Worm (Caenorhabditis elegans) whole organism, L4 larva: ENCODE results near the gene F49C12.5.
"Not testable (repeated sequence)": the region's sequence is repeated elsewhere in the genome, so short reads cannot be mapped to it uniquely, and the experiment has no call there.

Experiments used
- F26F4.8 ChIP-seq: fragments of 200-800 bp; sonication (Bioruptor generic); conservative IDR thresholded peaks from 2 replicates; pipeline ENCODE4 v1.3.6; 2022; ENCODE audit warnings: missing genetic modification characterization, missing compliant biosample characterization
- F44E2.7 ChIP-seq: fragments of 200-800 bp; sonication (Bioruptor generic); IDR thresholded peaks from 2 replicates; pipeline ENCODE4 v2.1.2; 2022; ENCODE audit warnings: missing genetic modification characterization, missing compliant biosample characterization
- F49E8.2 ChIP-seq: sonication (generic microtip); optimal IDR thresholded peaks from 2 replicates; lab custom pipeline; 2016; ENCODE audit warnings: missing compliant biosample characterization, mild to moderate bottlenecking, missing genetic modification characterization, borderline replicate concordance
- R02D3.7 ChIP-seq: fragments of 150-350 bp; sonication (generic microtip); optimal IDR thresholded peaks from 3 replicates; lab custom pipeline; 2014; ENCODE audit warnings: missing biosample characterization, missing genetic modification characterization
- T26A8.4 ChIP-seq: fragments of 200-800 bp; sonication (Bioruptor generic); IDR thresholded peaks from 2 replicates; pipeline ENCODE4 v1.3.6; 2022; ENCODE audit warnings: missing genetic modification characterization, missing compliant biosample characterization
- Y105C5A.15 ChIP-seq: fragments of 200-800 bp; sonication (Bioruptor generic); IDR thresholded peaks from 2 replicates; pipeline ENCODE4 v1.3.6; 2022; ENCODE audit warnings: missing genetic modification characterization, missing compliant biosample characterization
- Y48G9A.11 ChIP-seq: fragments of 200-800 bp; sonication (Bioruptor generic); IDR thresholded peaks from 2 replicates; pipeline ENCODE4 v1.3.6; 2022; ENCODE audit warnings: missing genetic modification reagents, missing genetic modification characterization, missing compliant biosample characterization
- ZK337.2 ChIP-seq: fragments of 200-800 bp; sonication (Bioruptor generic); IDR thresholded peaks from 2 replicates; pipeline ENCODE4 v1.3.6; 2022; ENCODE audit warnings: missing genetic modification reagents, missing genetic modification characterization, missing compliant biosample characterization
- ZK546.5 ChIP-seq, 2 experiments: sonication (generic microtip); optimal IDR thresholded peaks; 2 replicates each; lab custom pipeline; 2017; ENCODE audit warnings: missing biosample characterization in 2 of 2, missing genetic modification characterization in 2 of 2
- aha-1 ChIP-seq: fragments of 150-350 bp; peaks from one replicate; lab custom pipeline; 2014; ENCODE audit warnings: missing biosample characterization, missing genetic modification characterization
- attf-4 ChIP-seq: sonication (generic microtip); optimal IDR thresholded peaks from 3 replicates; lab custom pipeline; 2017; ENCODE audit warnings: missing biosample characterization, missing genetic modification characterization
- ceh-28 ChIP-seq: fragments of 150-350 bp; optimal IDR thresholded peaks from 2 replicates; lab custom pipeline; 2014; ENCODE audit warnings: missing biosample characterization, missing genetic modification reagents, missing genetic modification characterization
- ceh-62 ChIP-seq: sonication (generic microtip); optimal IDR thresholded peaks from 2 replicates; lab custom pipeline; 2017; ENCODE audit warnings: missing biosample characterization, missing genetic modification characterization
- ces-1 ChIP-seq: fragments of 150-350 bp; sonication (generic microtip); optimal IDR thresholded peaks from 4 replicates; lab custom pipeline; 2014; ENCODE audit warnings: missing biosample characterization, missing genetic modification reagents, missing genetic modification characterization
- cey-2 ChIP-seq: sonication (generic microtip); optimal IDR thresholded peaks from 3 replicates; lab custom pipeline; 2017; ENCODE audit warnings: missing genetic modification characterization, mild to moderate bottlenecking, missing compliant biosample characterization, antibody characterized with exemption, borderline replicate concordance; ENCODE audit not compliant: insufficient read depth
- ctbp-1 ChIP-seq: fragments of 200-800 bp; sonication (Bioruptor generic); IDR thresholded peaks from 2 replicates; pipeline ENCODE4 v1.3.6; 2022; ENCODE audit warnings: missing genetic modification reagents, missing genetic modification characterization, missing compliant biosample characterization
- daf-16 ChIP-seq, 3 experiments: sonication (generic microtip); optimal IDR thresholded peaks; 2 replicates each; lab custom pipeline; 2016 to 2017; ENCODE audit warnings: missing genetic modification characterization in 3 of 3, missing genetic modification reagents in 3 of 3, mild to moderate bottlenecking in 2 of 3, missing compliant biosample characterization in 2 of 3, missing biosample characterization in 1 of 3, moderate library complexity in 1 of 3
- daf-8 ChIP-seq: fragments of 200-800 bp; sonication (Bioruptor generic); IDR thresholded peaks from 2 replicates; pipeline ENCODE4 v1.3.6; 2022; ENCODE audit warnings: missing genetic modification characterization, missing compliant biosample characterization
- dmd-6 ChIP-seq: fragments of 200-800 bp; sonication (Bioruptor generic); IDR thresholded peaks from 2 replicates; pipeline ENCODE4 v1.3.6; 2022; ENCODE audit warnings: missing genetic modification reagents, missing genetic modification characterization, missing compliant biosample characterization
- dmd-8 ChIP-seq: fragments of 200-800 bp; sonication (Bioruptor generic); IDR thresholded peaks from 2 replicates; pipeline ENCODE4 v1.3.6; 2022; ENCODE audit warnings: missing genetic modification characterization, missing compliant biosample characterization
- dpl-1 ChIP-seq: fragments of 150-350 bp; optimal IDR thresholded peaks from 2 replicates; lab custom pipeline; 2014; ENCODE audit warnings: missing biosample characterization, missing genetic modification reagents, missing genetic modification characterization
- dve-1 ChIP-seq: sonication (generic microtip); optimal IDR thresholded peaks from 2 replicates; lab custom pipeline; 2017; ENCODE audit warnings: antibody characterized with exemption, mild to moderate bottlenecking, missing genetic modification characterization, missing compliant biosample characterization; ENCODE audit not compliant: insufficient read depth
- egl-27 ChIP-seq: sonication (generic microtip); optimal IDR thresholded peaks from 3 replicates; lab custom pipeline; 2017; ENCODE audit warnings: missing biosample characterization, missing genetic modification reagents, missing genetic modification characterization
- hlh-11 ChIP-seq: fragments of 200-800 bp; sonication (Bioruptor generic); optimal IDR thresholded peaks from 2 replicates; lab custom pipeline; 2018; ENCODE audit warnings: mild to moderate bottlenecking, missing genetic modification characterization, missing compliant biosample characterization
- lim-7 ChIP-seq: fragments of 200-800 bp; sonication (Bioruptor generic); IDR thresholded peaks from 2 replicates; pipeline ENCODE4 v1.3.6; 2022; ENCODE audit warnings: missing genetic modification characterization, missing compliant biosample characterization
- lin-1 ChIP-seq: fragments of 200-800 bp; sonication (Bioruptor generic); IDR thresholded peaks from 2 replicates; pipeline ENCODE4 v1.3.6; 2022; ENCODE audit warnings: missing genetic modification reagents, missing genetic modification characterization, missing compliant biosample characterization
- lin-13 ChIP-seq: fragments of 150-350 bp; optimal IDR thresholded peaks from 2 replicates; lab custom pipeline; 2014; ENCODE audit warnings: missing biosample characterization, missing genetic modification reagents, missing genetic modification characterization
- lin-38 ChIP-seq: fragments of 200-800 bp; sonication (Bioruptor generic); IDR thresholded peaks from 2 replicates; pipeline ENCODE4 v1.3.6; 2022; ENCODE audit warnings: missing genetic modification reagents, missing genetic modification characterization, missing compliant biosample characterization
- lin-39 ChIP-seq: fragments of 150-350 bp; optimal IDR thresholded peaks from 2 replicates; lab custom pipeline; 2014; ENCODE audit warnings: missing biosample characterization, missing genetic modification reagents, missing genetic modification characterization
- lsy-2 ChIP-seq, 2 experiments: fragments of 150-350 bp in 1 of 2; sonication (generic microtip) in 1 of 2; optimal IDR thresholded peaks; 2 replicates each; lab custom pipeline; 2014 to 2017; ENCODE audit warnings: missing biosample characterization in 2 of 2, missing genetic modification characterization in 2 of 2
- mdl-1 ChIP-seq, 2 experiments: fragments of 150-350 bp in 1 of 2; sonication (generic microtip) in 1 of 2; optimal IDR thresholded peaks; 2 replicates each; lab custom pipeline; 2014 to 2017; ENCODE audit warnings: missing biosample characterization in 2 of 2, missing genetic modification characterization in 2 of 2
- mes-2 ChIP-seq: sonication (generic microtip); optimal IDR thresholded peaks from 2 replicates; lab custom pipeline; 2016; ENCODE audit warnings: missing genotype, mild to moderate bottlenecking, missing genetic modification characterization, missing compliant biosample characterization; ENCODE audit not compliant: poor library complexity, severe bottlenecking
- nhr-10 ChIP-seq: fragments of 150-350 bp; optimal IDR thresholded peaks from 2 replicates; lab custom pipeline; 2014; ENCODE audit warnings: missing biosample characterization, missing genetic modification characterization
- nhr-41 ChIP-seq: fragments of 200-800 bp; sonication (Bioruptor generic); IDR thresholded peaks from 2 replicates; pipeline ENCODE4 v1.3.6; 2022; ENCODE audit warnings: missing genetic modification reagents, missing genetic modification characterization, missing compliant biosample characterization
- nhr-42 ChIP-seq: fragments of 200-800 bp; sonication (Bioruptor generic); IDR thresholded peaks from 2 replicates; pipeline ENCODE4 v1.3.6; 2022; ENCODE audit warnings: missing genetic modification characterization, missing compliant biosample characterization
- nhr-6 ChIP-seq: fragments of 150-350 bp; optimal IDR thresholded peaks from 2 replicates; lab custom pipeline; 2014; ENCODE audit warnings: missing biosample characterization, missing genetic modification characterization
- pqm-1 ChIP-seq: sonication (generic microtip); optimal IDR thresholded peaks from 2 replicates; lab custom pipeline; 2017; ENCODE audit warnings: missing biosample characterization, missing genetic modification characterization
- rbr-2 ChIP-seq: sonication (generic microtip); optimal IDR thresholded peaks from 2 replicates; lab custom pipeline; 2016; ENCODE audit warnings: missing genotype, missing genetic modification characterization, missing compliant biosample characterization
- set-16 ChIP-seq: fragments of 200-800 bp; sonication (Bioruptor generic); IDR thresholded peaks from 2 replicates; pipeline ENCODE4 v1.3.6; 2022; ENCODE audit warnings: missing genetic modification reagents, missing genetic modification characterization, missing compliant biosample characterization
- snpc-1.2 ChIP-seq: fragments of 200-800 bp; sonication (Bioruptor generic); IDR thresholded peaks from 2 replicates; pipeline ENCODE4 v1.3.6; 2022; ENCODE audit warnings: missing genetic modification reagents, missing genetic modification characterization, missing compliant biosample characterization
- spr-1 ChIP-seq: sonication (generic microtip); optimal IDR thresholded peaks from 2 replicates; lab custom pipeline; 2016; ENCODE audit warnings: mild to moderate bottlenecking, missing genetic modification characterization, missing compliant biosample characterization
- tra-1 ChIP-seq: fragments of 200-800 bp; sonication (Bioruptor generic); IDR thresholded peaks from 2 replicates; pipeline ENCODE4 v1.3.6; 2022; ENCODE audit warnings: missing genetic modification reagents, missing genetic modification characterization, missing compliant biosample characterization
- unc-62 ChIP-seq, 3 experiments: fragments of 150-350 bp in 1 of 3; sonication (generic microtip); optimal IDR thresholded peaks in 2 of 3; peaks in 1 of 3; 1 replicate in 1 of 3; 2 replicates in 2 of 3; lab custom pipeline; 2014 to 2017; ENCODE audit warnings: missing biosample characterization in 3 of 3, missing genetic modification characterization in 3 of 3, missing genetic modification reagents in 3 of 3, missing genotype in 1 of 3
- zfp-3 ChIP-seq: fragments of 200-800 bp; sonication (Bioruptor generic); conservative IDR thresholded peaks from 2 replicates; pipeline ENCODE4 v1.3.6; 2022; ENCODE audit warnings: missing genetic modification reagents, missing genetic modification characterization, missing compliant biosample characterization

The F49C12.5 gene

ce11 chrIV:9310935-9311566 is 6.3 kb downstream of the F49C12.5 start (continued):
- TF ChIP-seq aha-1 (tag; lab: Kevin White, UChicago), result peak; percentile 91
- TF ChIP-seq, all 104 proteins: peak for 10

ce11 chrIV:9312827-9313226 is 8.1 kb downstream of the F49C12.5 start, which contains the start of gene F49C12.7:
TSS of gene F49C12.7 (minus strand) at chrIV:9312927.
- not testable (repeated sequence) for TF ChIP-seq ZK546.5 (tag; optimal IDR thresholded peaks at IDR 0.05; lab: Kevin White, UChicago); set-16; ceh-28

- TF ChIP-seq lin-39 (no peak), F44E2.7 (no peak), lsy-2 (tag; optimal IDR thresholded peaks at IDR 0.05; lab: Kevin White, UChicago) (no peak), F26F4.8 (GFP tag; lab: Robert Waterston, UW) (no peak), unc-62 (GFP tag; optimal IDR thresholded peaks at IDR 0.05 in 1 of 2; lab: Kevin White, UChicago) (peak in 1 of 2 experiments; percentile 21), unc-62 (tag; optimal IDR thresholded peaks at IDR 0.05; lab: Kevin White, UChicago) (no peak), zfp-3 (GFP tag; lab: Robert Waterston, UW) (no peak), dve-1 (tag; lab: Kevin White, UChicago) (peak; percentile 19), mes-2 (tag; lab: Kevin White, UChicago) (peak; percentile 83), spr-1 (tag; lab: Kevin White, UChicago) (no peak), dmd-8 (GFP tag; lab: Robert Waterston, UW) (no peak), dpl-1 (GFP tag; lab: Kevin White, UChicago) (peak; percentile 47), nhr-10 (tag; lab: Kevin White, UChicago) (no peak), T26A8.4 (GFP tag; lab: Robert Waterston, UW) (no peak), lin-1 (GFP tag; lab: Robert Waterston, UW) (no peak), lin-13 (GFP tag; lab: Kevin White, UChicago) (no peak), nhr-42 (GFP tag; lab: Robert Waterston, UW) (no peak), R02D3.7 (no peak), set-16 (no peak), daf-16 (GFP tag; optimal IDR thresholded peaks at IDR 0.05; lab: Kevin White, UChicago) (no peak), daf-16 (tag; optimal IDR thresholded peaks at IDR 0.05; lab: Kevin White, UChicago) (peak; percentile 12), ces-1 (no peak), snpc-1.2 (GFP tag; lab: Robert Waterston, UW) (peak; percentile 45; the same call in 1 of the 2 replicates), egl-27 (tag; lab: Kevin White, UChicago) (no peak), rbr-2 (tag; lab: Kevin White, UChicago) (peak; percentile 19), Y105C5A.15 (no peak), cey-2 (no peak), lin-38 (GFP tag; lab: Robert Waterston, UW) (no peak), attf-4 (tag; lab: Kevin White, UChicago) (no peak), Y48G9A.11 (GFP tag; lab: Robert Waterston, UW) (no peak), ceh-62 (tag; lab: Kevin White, UChicago) (no peak), dmd-6 (GFP tag; lab: Robert Waterston, UW) (no peak), ZK337.2 (GFP tag; lab: Robert Waterston, UW) (no peak), hlh-11 (tag; lab: Kevin White, UChicago) (peak; percentile 30), daf-8 (GFP tag; lab: Robert Waterston, UW) (no peak), lim-7 (no peak), nhr-41 (GFP tag; lab: Robert Waterston, UW) (no peak), mdl-1 (tag; optimal IDR thresholded peaks at IDR 0.05; lab: Kevin White, UChicago) (peak in 1 of 2 experiments; percentile 9), ctbp-1 (GFP tag; lab: Robert Waterston, UW) (0 out of 2 replicates have a peak, but pooled peaks have one; percentile 9), tra-1 (GFP tag; lab: Robert Waterston, UW) (no peak), nhr-6 (tag; lab: Kevin White, UChicago) (no peak), F49E8.2 (tag; lab: Kevin White, UChicago) (no peak), pqm-1 (tag; lab: Kevin White, UChicago) (no peak)
These were observed 11.5 kb downstream of the F49C12.5 start, which contains the start of the genes F49C12.9 and rpn-7 for ce11 chrIV:9316068-9316681. TSS of gene F49C12.9 (minus strand) at chrIV:9316215. TSS of gene rpn-7 (plus strand) at chrIV:9316631.
